Fruit fly (Drosophila melanogaster): ENCODE measurements around the gene CG31674.

CG31674 gene

DNA sequence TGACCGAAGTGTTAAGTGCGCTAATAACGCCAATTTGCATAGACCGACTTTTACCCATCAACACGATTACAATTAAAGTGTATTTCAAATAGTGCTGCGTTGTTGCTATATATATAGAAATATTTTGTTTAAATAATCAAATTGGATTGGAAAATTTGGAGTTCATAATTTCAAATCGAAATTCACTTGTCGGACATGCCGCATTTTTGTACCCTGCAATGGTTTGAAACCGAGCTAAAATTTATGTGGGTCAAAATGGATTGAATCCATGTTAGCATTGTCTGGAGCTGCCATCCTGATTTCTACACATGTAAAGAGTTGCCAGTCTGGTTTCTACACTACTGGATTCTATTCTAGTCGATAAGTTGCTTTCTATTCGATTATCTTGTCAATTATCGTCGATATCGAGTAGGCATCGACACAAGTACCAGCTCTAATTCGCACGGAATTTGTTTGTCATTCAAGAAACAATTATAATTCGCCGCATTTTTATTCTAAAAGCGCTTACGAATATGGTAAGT lies 43.7 kb upstream of the CG31674 start, which contains the start of gene Pomp (continued):
- TF ChIP-seq row (GFP tag; IDR thresholded peaks at IDR 0.05): peak; percentile 90
- peak; percentile 51 for TF ChIP-seq CG9609 (GFP tag; optimal IDR thresholded peaks at IDR 0.05)
- no peak for TF ChIP-seq CG3163 (GFP tag; optimal IDR thresholded peaks at IDR 0.05)
- peak; percentile 64 to 87 for TF ChIP-seq Hr51 (GFP tag; optimal IDR thresholded peaks at IDR 0.05)
- peak; percentile 81 for TF ChIP-seq Vsx1 (GFP tag; optimal IDR thresholded peaks at IDR 0.05)
- peak; percentile 37 for TF ChIP-seq sqz (GFP tag; optimal IDR thresholded peaks at IDR 0.05)
- peak; percentile 53; the same call in 1 of the 2 replicates for TF ChIP-seq CG32767 (GFP tag; IDR thresholded peaks at IDR 0.05)
- peak; percentile 62; the same call in 1 of the 2 replicates for TF ChIP-seq amos (GFP tag; IDR thresholded peaks at IDR 0.05; ENCODE audit: partially characterized antibody)
- no peak for TF ChIP-seq fru (optimal IDR thresholded peaks at IDR 0.05)
- TF ChIP-seq CG2712 (tag; optimal IDR thresholded peaks at IDR 0.05): peak; percentile 92
- TF ChIP-seq CG6683 (GFP tag; optimal IDR thresholded peaks at IDR 0.05): peak; percentile 71
- peak; percentile 77 for TF ChIP-seq ssp (GFP tag; IDR thresholded peaks at IDR 0.05)
- TF ChIP-seq CG1024 (GFP tag; IDR thresholded peaks at IDR 0.05): peak; percentile 64
- TF ChIP-seq NFAT (GFP tag; IDR thresholded peaks at IDR 0.05): peak; percentile 92
- TF ChIP-seq CG10565 (GFP tag; optimal IDR thresholded peaks at IDR 0.05): peak; percentile 56
- peak; percentile 53 for TF ChIP-seq CG5180 (GFP tag; optimal IDR thresholded peaks at IDR 0.05)
- no peak for TF ChIP-seq nom (GFP tag; optimal IDR thresholded peaks at IDR 0.05)
- peak; percentile 80 for TF ChIP-seq Ada2b (GFP tag; IDR thresholded peaks at IDR 0.05)
- peak; percentile 80 for TF ChIP-seq corto (GFP tag; optimal IDR thresholded peaks at IDR 0.05)
- peak; percentile 79 for TF ChIP-seq CG2116 (GFP tag; optimal IDR thresholded peaks at IDR 0.05)
- TF ChIP-seq Rfx (GFP tag; IDR thresholded peaks at IDR 0.05): peak; percentile 88
- peak; percentile 79 for TF ChIP-seq Chrac-16 (GFP tag; optimal IDR thresholded peaks at IDR 0.05)
- TF ChIP-seq sug (tag; optimal IDR thresholded peaks at IDR 0.05): peak; percentile 44
- TF ChIP-seq ttk (GFP tag; IDR thresholded peaks at IDR 0.05): peak; percentile 84
- TF ChIP-seq Fer3 (tag; optimal IDR thresholded peaks at IDR 0.05): peak; percentile 89
- TF ChIP-seq bcd (GFP tag; optimal IDR thresholded peaks at IDR 0.05): peak; percentile 88
- peak; percentile 62 for TF ChIP-seq maf-S (GFP tag; optimal IDR thresholded peaks at IDR 0.05)
- no peak for TF ChIP-seq mld (GFP tag; IDR thresholded peaks at IDR 0.05; ENCODE audit: partially characterized antibody)
- TF ChIP-seq CG4820 (GFP tag; optimal IDR thresholded peaks at IDR 0.05): peak; percentile 78
- peak; percentile 63 for TF ChIP-seq Antp (GFP tag; optimal IDR thresholded peaks at IDR 0.05)
- TF ChIP-seq Meics (GFP tag; optimal IDR thresholded peaks at IDR 0.05): peak; percentile 90
- TF ChIP-seq Stat92E (GFP tag; optimal IDR thresholded peaks at IDR 0.05): peak in 1 of 3 experiments; percentile 47
- TF ChIP-seq Ets97D (GFP tag; optimal IDR thresholded peaks at IDR 0.05): peak; percentile 71
- peak; percentile 73 for TF ChIP-seq Spps (tag; optimal IDR thresholded peaks at IDR 0.05)
- TF ChIP-seq Mad (GFP tag; optimal IDR thresholded peaks at IDR 0.05): peak; percentile 52
- peak; percentile 53 for TF ChIP-seq Nf-YC (tag; optimal IDR thresholded peaks at IDR 0.05)
- TF ChIP-seq caup (GFP tag; optimal IDR thresholded peaks at IDR 0.05; ENCODE audit: severe bottlenecking): peak; percentile 79
- peak; percentile 41 for TF ChIP-seq CG7928 (GFP tag; optimal IDR thresholded peaks at IDR 0.05)
- peak; percentile 40 for TF ChIP-seq ash1 (GFP tag; optimal IDR thresholded peaks at IDR 0.05)
- no peak for TF ChIP-seq br (optimal IDR thresholded peaks at IDR 0.05)
- TF ChIP-seq fu2 (GFP tag; optimal IDR thresholded peaks at IDR 0.05): peak; percentile 42
- peak; percentile 89 for TF ChIP-seq CG17328 (GFP tag; IDR thresholded peaks at IDR 0.05)
- peak; percentile 88 for TF ChIP-seq CG7839 (tag; optimal IDR thresholded peaks at IDR 0.05)
- peak; percentile 0 for TF ChIP-seq zf30C (GFP tag; optimal IDR thresholded peaks at IDR 0.05)
- TF ChIP-seq Blimp-1 (GFP tag; optimal IDR thresholded peaks at IDR 0.05): peak; percentile 84
- TF ChIP-seq ftz-f1 (GFP tag; optimal IDR thresholded peaks at IDR 0.05): peak; percentile 57
- no peak for TF ChIP-seq btn (GFP tag; optimal IDR thresholded peaks at IDR 0.05)
- TF ChIP-seq CG6791 (GFP tag; IDR thresholded peaks at IDR 0.05; ENCODE audit: partially characterized antibody): peak; percentile 53; the same call in 2 of the 3 replicates
- peak; percentile 68 for TF ChIP-seq Deaf1 (tag; optimal IDR thresholded peaks at IDR 0.05)
- TF ChIP-seq Atf-2 (GFP tag; optimal IDR thresholded peaks at IDR 0.05): peak; percentile 38

Data from whole organism, embryonic.